Fruit fly (Drosophila melanogaster) whole organism, wandering third instar larva: ENCODE data around the gene CG13280.

Source experiments
- Abd-B ChIP-seq: fragments of >200 bp; optimal IDR thresholded peaks from 2 replicates; lab custom pipeline; 2017; ENCODE audit warnings: missing biosample characterization, missing genetic modification characterization
- Dfd ChIP-seq: fragments of >200 bp; optimal IDR thresholded peaks from 2 replicates; lab custom pipeline; 2017; ENCODE audit warnings: missing biosample characterization, missing genetic modification characterization
- Hr78 ChIP-seq: fragments of >200 bp; optimal IDR thresholded peaks from 2 replicates; lab custom pipeline; 2017; ENCODE audit warnings: missing biosample characterization, missing genetic modification characterization
- Sp1 ChIP-seq: fragments of 200-800 bp; sonication (Bioruptor generic); optimal IDR thresholded peaks from 3 replicates; lab custom pipeline; 2019; ENCODE audit warnings: missing biosample characterization, mild to moderate bottlenecking, missing genetic modification characterization, moderate library complexity

DNA sequence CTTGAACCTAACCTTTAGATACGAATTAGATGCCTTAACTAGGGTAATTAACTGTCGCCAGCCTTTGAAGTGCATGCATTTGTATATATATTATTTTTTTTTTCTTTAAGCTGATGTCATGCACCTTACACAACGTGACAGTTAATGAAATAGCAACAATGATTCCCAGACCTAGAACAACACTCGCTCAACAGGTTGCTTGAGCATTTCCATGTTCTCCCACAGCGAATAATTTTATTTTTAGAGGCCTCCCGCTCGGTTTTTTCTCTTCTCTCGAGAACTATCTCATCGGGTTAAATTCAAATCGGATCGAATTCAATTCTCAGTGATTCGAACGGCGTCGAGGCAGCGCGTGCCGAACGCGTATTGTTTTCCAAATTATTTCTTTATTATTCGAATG is 22.2 kb downstream of the CG13280 start, which contains the start of gene Ugt37D1:
- TF ChIP-seq Sp1 (GFP tag; lab: Kevin White, UChicago) (no peak), Hr78 (GFP tag; lab: Kevin White, UChicago) (no peak), Abd-B (GFP tag; lab: Kevin White, UChicago) (no peak), Dfd (GFP tag; lab: Kevin White, UChicago) (no peak)
